Worm (Caenorhabditis elegans): Measurements from ENCODE around the gene Y116A8C.19.

Y116A8C.19 gene

ce11 chrIV:17039545-17039944, at the start of gene Y116A8C.19:
Y116A8C.19 (minus strand) TSS chrIV:17039645.
- TF ChIP-seq Y116A8C.19 (tag; optimal IDR thresholded peaks at IDR 0.05; ENCODE audit: borderline replicate concordance) (no peak), lin-35 (GFP tag; optimal IDR thresholded peaks at IDR 0.05) (no peak), egl-27 (tag; optimal IDR thresholded peaks at IDR 0.05) (no peak), fkh-10 (GFP tag; optimal IDR thresholded peaks at IDR 0.05) (no peak), hlh-17 (GFP tag; optimal IDR thresholded peaks at IDR 0.05; ENCODE audit: borderline replicate concordance) (no peak), mab-9 (GFP tag; IDR thresholded peaks at IDR 0.05) (no peak), lir-3 (tag; optimal IDR thresholded peaks at IDR 0.05; ENCODE audit: poor library complexity) (no peak), zag-1 (tag; optimal IDR thresholded peaks at IDR 0.05) (no peak), nhr-84 (tag; optimal IDR thresholded peaks at IDR 0.05) (no peak)

ce11 chrIV:17088849-17089248, 49.4 kb upstream of the Y116A8C.19 start, which contains the start of gene Y116A8C.43:
Y116A8C.43 (plus strand) TSS chrIV:17088851.
- TF ChIP-seq nhr-90 (tag; optimal IDR thresholded peaks at IDR 0.05; ENCODE audit: poor library complexity) (peak; percentile 9), ztf-4 (tag; optimal IDR thresholded peaks at IDR 0.05) (peak; percentile 0), ama-1 (optimal IDR thresholded peaks at IDR 0.05) (no peak), efl-1 (optimal IDR thresholded peaks at IDR 0.05) (no peak), efl-1 (GFP tag; optimal IDR thresholded peaks at IDR 0.05 in 1 of 2) (peak in 1 of 2 experiments; percentile 31), mep-1 (tag; optimal IDR thresholded peaks at IDR 0.05) (no peak), nhr-28 (tag; optimal IDR thresholded peaks at IDR 0.05) (no peak), nhr-20 (tag; optimal IDR thresholded peaks at IDR 0.05) (no peak)

ce11 chrIV:17087384-17088099, 48.1 kb upstream of the Y116A8C.19 start, which contains the start of the genes snx-13 and snr-1:
snx-13 (minus strand) TSS chrIV:17087438.
snr-1 (plus strand) TSS chrIV:17088049.
- TF ChIP-seq tlp-1 (tag; optimal IDR thresholded peaks at IDR 0.05) (no peak), fos-1 (tag; optimal IDR thresholded peaks at IDR 0.05) (peak; percentile 61), unc-30 (tag; optimal IDR thresholded peaks at IDR 0.05) (no peak), elt-3 (tag; optimal IDR thresholded peaks at IDR 0.05) (peak in 1 of 6 experiments; percentile 5), fkh-4 (tag; optimal IDR thresholded peaks at IDR 0.05; ENCODE audit: borderline replicate concordance) (peak; percentile 68), ceh-63 (GFP tag; optimal IDR thresholded peaks at IDR 0.05) (peak; percentile 81), ztf-11 (tag; optimal IDR thresholded peaks at IDR 0.05) (peak in 1 of 2 experiments; percentile 79), ztf-4 (tag; optimal IDR thresholded peaks at IDR 0.05) (peak; percentile 41), elt-2 (tag; optimal IDR thresholded peaks at IDR 0.05) (peak; percentile 58), lin-14 (GFP tag; optimal IDR thresholded peaks at IDR 0.05) (peak; percentile 91), irx-1 (tag; optimal IDR thresholded peaks at IDR 0.05) (peak; percentile 68), efl-3 (GFP tag; optimal IDR thresholded peaks at IDR 0.05) (no peak), rnt-1 (tag; optimal IDR thresholded peaks at IDR 0.05) (peak; percentile 89), lin-39 (tag; optimal IDR thresholded peaks at IDR 0.05) (no peak), ces-1 (GFP tag; optimal IDR thresholded peaks at IDR 0.05) (peak; percentile 14), nhr-90 (tag; optimal IDR thresholded peaks at IDR 0.05; ENCODE audit: poor library complexity) (peak; percentile 90), hlh-17 (GFP tag; optimal IDR thresholded peaks at IDR 0.05; ENCODE audit: borderline replicate concordance) (no peak), swsn-7 (tag; optimal IDR thresholded peaks at IDR 0.05) (peak; percentile 78), mdl-1 (tag; optimal IDR thresholded peaks at IDR 0.05) (peak in 1 of 2 experiments; percentile 75), hlh-4 (tag; optimal IDR thresholded peaks at IDR 0.05) (no peak), fkh-10 (GFP tag; optimal IDR thresholded peaks at IDR 0.05) (peak; percentile 57), dpl-1 (GFP tag; optimal IDR thresholded peaks at IDR 0.05) (peak; percentile 63 to 69 (median 64)), aly-2 (tag; optimal IDR thresholded peaks at IDR 0.05) (peak; percentile 17), zip-4 (GFP tag; optimal IDR thresholded peaks at IDR 0.05) (no peak), lin-35 (GFP tag; optimal IDR thresholded peaks at IDR 0.05) (peak; percentile 73 to 85), isw-1 (GFP tag; IDR thresholded peaks at IDR 0.05) (peak; percentile 90), unc-86 (tag; optimal IDR thresholded peaks at IDR 0.05) (peak; percentile 77), nhr-28 (tag; optimal IDR thresholded peaks at IDR 0.05) (no peak), tbx-2 (tag; optimal IDR thresholded peaks at IDR 0.05) (peak; percentile 84), grh-1 (GFP tag; IDR thresholded peaks at IDR 0.05) (no peak), snpc-4 (tag; optimal IDR thresholded peaks at IDR 0.05) (peak; percentile 2), egl-13 (tag; optimal IDR thresholded peaks at IDR 0.05) (peak; percentile 66), nhr-85 (tag) (peak; percentile 92), nhr-11 (tag; optimal IDR thresholded peaks at IDR 0.05) (no peak), sup-37 (GFP tag; optimal IDR thresholded peaks at IDR 0.05) (peak; percentile 40), sptf-1 (tag; optimal IDR thresholded peaks at IDR 0.05) (no peak)
